Fruit fly (Drosophila melanogaster) whole organism, pupa: ENCODE data around the gene CG4793.

ENCODE experiments used
- CG10348 ChIP-seq: fragments of 200-800 bp; sonication (Bioruptor generic); IDR thresholded peaks from 2 replicates; pipeline ENCODE4 v1.3.6; 2022; ENCODE audit warnings: missing biosample characterization, missing genetic modification characterization
- CG12605 ChIP-seq: fragments of 200-800 bp; sonication (Bioruptor generic); IDR thresholded peaks from 2 replicates; pipeline ENCODE4 v1.3.6; 2022; ENCODE audit warnings: missing biosample characterization, missing genetic modification characterization
- CG13204 ChIP-seq: fragments of 200-800 bp; sonication (Bioruptor generic); optimal IDR thresholded peaks from 2 replicates; lab custom pipeline; 2018; ENCODE audit warnings: missing biosample characterization, mild to moderate bottlenecking, missing genetic modification characterization, moderate library complexity
- CG14655 ChIP-seq: fragments of 200-800 bp; sonication (Bioruptor generic); optimal IDR thresholded peaks from 3 replicates; lab custom pipeline; 2017; ENCODE audit warnings: mild to moderate bottlenecking, missing biosample characterization, missing genetic modification reagents, missing genetic modification characterization
- CG15710 ChIP-seq: fragments of 200-800 bp; sonication (Bioruptor generic); optimal IDR thresholded peaks from 2 replicates; lab custom pipeline; 2018; ENCODE audit warnings: missing biosample characterization, mild to moderate bottlenecking, missing genetic modification characterization, moderate library complexity
- CG17806 ChIP-seq: fragments of 200-800 bp; sonication (Bioruptor generic); optimal IDR thresholded peaks from 2 replicates; lab custom pipeline; 2018; ENCODE audit warnings: missing biosample characterization, mild to moderate bottlenecking, missing genetic modification characterization, moderate library complexity
- CG32121 ChIP-seq: fragments of 200-800 bp; sonication (Bioruptor generic); IDR thresholded peaks from 2 replicates; pipeline ENCODE4 v1.3.6; 2022; ENCODE audit warnings: missing biosample characterization, missing genetic modification characterization
- CG34367 ChIP-seq: fragments of 200-800 bp; sonication (Bioruptor generic); optimal IDR thresholded peaks from 2 replicates; lab custom pipeline; 2018; ENCODE audit warnings: missing biosample characterization, mild to moderate bottlenecking, missing genetic modification characterization
- CG4496 ChIP-seq: fragments of 200-800 bp; sonication (Bioruptor generic); IDR thresholded peaks from 3 replicates; pipeline ENCODE4 v1.3.6; 2022; ENCODE audit warnings: missing biosample characterization, missing genetic modification characterization
- CG8159 ChIP-seq: fragments of 200-800 bp; sonication (Bioruptor generic); optimal IDR thresholded peaks from 3 replicates; lab custom pipeline; 2018; ENCODE audit warnings: missing biosample characterization, mild to moderate bottlenecking, missing genetic modification characterization, moderate library complexity
- CG8301 ChIP-seq: fragments of 200-800 bp; sonication (Bioruptor generic); optimal IDR thresholded peaks from 2 replicates; lab custom pipeline; 2018; ENCODE audit warnings: missing biosample characterization, mild to moderate bottlenecking, missing genetic modification characterization
- CG9948 ChIP-seq: fragments of 200-800 bp; sonication (Bioruptor generic); optimal IDR thresholded peaks from 2 replicates; lab custom pipeline; 2018; ENCODE audit warnings: missing biosample characterization, mild to moderate bottlenecking, missing genetic modification characterization, moderate library complexity
- D1 ChIP-seq: fragments of 200-800 bp; sonication (Bioruptor generic); optimal IDR thresholded peaks from 2 replicates; lab custom pipeline; 2018; ENCODE audit warnings: missing biosample characterization, mild to moderate bottlenecking, missing genetic modification characterization, moderate library complexity
- EcR ChIP-seq: fragments of 200-800 bp; sonication (Bioruptor generic); optimal IDR thresholded peaks from 3 replicates; lab custom pipeline; 2019; ENCODE audit warnings: missing biosample characterization, missing genetic modification characterization, mild to moderate bottlenecking, moderate library complexity, missing genetic modification reagents
- Ets98B ChIP-seq: fragments of 200-800 bp; sonication (Bioruptor generic); IDR thresholded peaks from 2 replicates; pipeline ENCODE4 v1.3.6; 2022; ENCODE audit warnings: missing biosample characterization, missing genetic modification characterization
- Pif1A ChIP-seq: fragments of 200-800 bp; sonication (Bioruptor generic); optimal IDR thresholded peaks from 3 replicates; lab custom pipeline; 2016; ENCODE audit warnings: missing biosample characterization, missing genetic modification characterization
- Pif1B ChIP-seq: fragments of 200-800 bp; sonication (Bioruptor generic); optimal IDR thresholded peaks from 3 replicates; lab custom pipeline; 2016; ENCODE audit warnings: missing biosample characterization, missing genetic modification characterization
- Snoo ChIP-seq: fragments of 200-800 bp; sonication (Bioruptor generic); optimal IDR thresholded peaks from 3 replicates; lab custom pipeline; 2017; ENCODE audit warnings: missing biosample characterization, mild to moderate bottlenecking, missing genetic modification characterization, inconsistent platforms
- fd96Ca ChIP-seq: fragments of 200-800 bp; sonication (Bioruptor generic); IDR thresholded peaks from 3 replicates; pipeline ENCODE4 v1.3.6; 2022; ENCODE audit warnings: missing biosample characterization, missing genetic modification characterization
- gl ChIP-seq: fragments of 200-800 bp; sonication (Bioruptor generic); optimal IDR thresholded peaks from 2 replicates; lab custom pipeline; 2018; ENCODE audit warnings: missing biosample characterization, mild to moderate bottlenecking, missing genetic modification characterization
- rn ChIP-seq: fragments of 200-800 bp; sonication (Bioruptor generic); IDR thresholded peaks from 2 replicates; pipeline ENCODE4 v1.3.6; 2022; ENCODE audit warnings: missing biosample characterization, missing genetic modification characterization

CG4793 gene

dm6 chr2L:15910937-15911590 is 12.1 kb upstream of the CG4793 start:
- peak; percentile 96 for TF ChIP-seq CG34367
- TF ChIP-seq rn (GFP tag; lab: Robert Waterston, UW), result peak; percentile 81
- TF ChIP-seq CG13204 (GFP tag; lab: Kevin White, UChicago), result peak; percentile 81
- TF ChIP-seq CG15710, result peak; percentile 92
- no peak for TF ChIP-seq EcR (GFP tag; lab: Kevin White, UChicago)
- TF ChIP-seq CG32121, result peak; percentile 94
- TF ChIP-seq D1, result peak; percentile 88
- peak; percentile 94 for TF ChIP-seq CG4496 (GFP tag; lab: Robert Waterston, UW)
- TF ChIP-seq CG17806 (tag; lab: Kevin White, UChicago), result peak; percentile 93
- TF ChIP-seq CG8159 (tag; lab: Kevin White, UChicago), result peak; percentile 95
- peak; percentile 90 for TF ChIP-seq gl (tag; lab: Kevin White, UChicago)
- peak; percentile 93 for TF ChIP-seq CG9948 (tag; lab: Kevin White, UChicago)
- TF ChIP-seq Ets98B (GFP tag; lab: Robert Waterston, UW), result peak; percentile 91
- peak; percentile 90 for TF ChIP-seq CG12605
- peak; percentile 80 for TF ChIP-seq CG10348
- peak; percentile 96 for TF ChIP-seq Pif1B (GFP tag; lab: Kevin White, UChicago)
- TF ChIP-seq CG8301 (tag; lab: Kevin White, UChicago), result peak; percentile 83
- TF ChIP-seq Pif1A (GFP tag; lab: Kevin White, UChicago), result peak; percentile 96
- TF ChIP-seq Snoo (tag; lab: Kevin White, UChicago), result peak; percentile 95
- TF ChIP-seq CG14655, result peak; percentile 79
- peak; percentile 88 for TF ChIP-seq fd96Ca

- TF ChIP-seq CG12605, result no peak
- no peak for TF ChIP-seq CG32121
- TF ChIP-seq CG10348, result no peak
- TF ChIP-seq CG8159 (tag; lab: Kevin White, UChicago), result no peak
- TF ChIP-seq CG34367, result no peak
- TF ChIP-seq EcR (GFP tag; lab: Kevin White, UChicago), result peak; percentile 100
- TF ChIP-seq CG13204 (GFP tag; lab: Kevin White, UChicago), result peak; percentile 60
These were observed 11.6 kb upstream of the CG4793 start for dm6 chr2L:15911591-15912007.

dm6 chr2L:15912008-15912900 is 10.9 kb upstream of the CG4793 start:
- peak; percentile 69 for TF ChIP-seq CG9948 (tag; lab: Kevin White, UChicago)
- no peak for TF ChIP-seq D1
- peak; percentile 64 for TF ChIP-seq Snoo (tag; lab: Kevin White, UChicago)
- peak; percentile 66 for TF ChIP-seq CG8301 (tag; lab: Kevin White, UChicago)
- peak; percentile 53 for TF ChIP-seq CG14655
- no peak for TF ChIP-seq rn (GFP tag; lab: Robert Waterston, UW)
- TF ChIP-seq Ets98B (GFP tag; lab: Robert Waterston, UW), result peak; percentile 60; the same call in 1 of the 2 replicates
- TF ChIP-seq CG17806 (tag; lab: Kevin White, UChicago), result peak; percentile 54
- TF ChIP-seq CG32121, result peak; percentile 90
- no peak for TF ChIP-seq gl (tag; lab: Kevin White, UChicago)
- peak; percentile 73 for TF ChIP-seq CG15710
- peak; percentile 74 for TF ChIP-seq CG8159 (tag; lab: Kevin White, UChicago)
- TF ChIP-seq CG10348, result peak; percentile 73
- no peak for TF ChIP-seq CG13204 (GFP tag; lab: Kevin White, UChicago)
- no peak for TF ChIP-seq CG12605
- peak; percentile 30 for TF ChIP-seq Pif1A (GFP tag; lab: Kevin White, UChicago)
- TF ChIP-seq Pif1B (GFP tag; lab: Kevin White, UChicago), result peak; percentile 20
- TF ChIP-seq fd96Ca, result peak; percentile 53; the same call in 2 of the 3 replicates
- peak; percentile 60 for TF ChIP-seq CG34367
- peak; percentile 66 for TF ChIP-seq CG4496 (GFP tag; lab: Robert Waterston, UW)
- no peak for TF ChIP-seq EcR (GFP tag; lab: Kevin White, UChicago)

- TF ChIP-seq Pif1B (GFP tag; lab: Kevin White, UChicago) (no peak), CG9948 (tag; lab: Kevin White, UChicago) (peak; percentile 2), rn (GFP tag; lab: Robert Waterston, UW) (no peak), CG32121 (peak; percentile 53), CG15710 (no peak), fd96Ca (no peak), EcR (GFP tag; lab: Kevin White, UChicago) (peak; percentile 72), Pif1A (GFP tag; lab: Kevin White, UChicago) (no peak), CG8301 (tag; lab: Kevin White, UChicago) (no peak), CG12605 (no peak), Ets98B (GFP tag; lab: Robert Waterston, UW) (no peak), gl (tag; lab: Kevin White, UChicago) (no peak), Snoo (tag; lab: Kevin White, UChicago) (peak; percentile 10), CG34367 (no peak), CG13204 (GFP tag; lab: Kevin White, UChicago) (no peak), D1 (no peak), CG17806 (tag; lab: Kevin White, UChicago) (no peak), CG14655 (no peak), CG4496 (GFP tag; lab: Robert Waterston, UW) (no peak; the same call in 2 of the 3 replicates), CG8159 (tag; lab: Kevin White, UChicago) (peak; percentile 23), CG10348 (no peak)
These were observed 10.1 kb upstream of the CG4793 start for dm6 chr2L:15912901-15913673.
